Worm (Caenorhabditis elegans): ENCODE results near the gene clec-156.

- TF ChIP-seq pqm-1 (tag; optimal IDR thresholded peaks at IDR 0.05) (no peak), snpc-4 (tag; optimal IDR thresholded peaks at IDR 0.05) (no peak), nhr-77 (tag; optimal IDR thresholded peaks at IDR 0.05) (no peak), nhr-41 (GFP tag; IDR thresholded peaks at IDR 0.05) (no peak), dmd-8 (GFP tag; IDR thresholded peaks at IDR 0.05) (no peak), ama-1 (optimal IDR thresholded peaks at IDR 0.05) (no peak), nhr-11 (tag; optimal IDR thresholded peaks at IDR 0.05) (no peak), egl-43 (GFP tag; IDR thresholded peaks at IDR 0.05) (no peak)
Observed at ce11 chrIII:4878281-4878680, 36.2 kb upstream of the clec-156 start, which contains the start of the genes tost-1 and arx-6.

Data from whole organism, L4 larva.